Worm (Caenorhabditis elegans) whole organism, early embryonic: Measurements from ENCODE around the gene cox-6A.

Source experiments
- B0310.2 ChIP-seq: sonication (generic microtip); optimal IDR thresholded peaks from 2 replicates; lab custom pipeline; 2016; ENCODE audit warnings: mild to moderate bottlenecking, missing genetic modification characterization, missing compliant biosample characterization
- F13C5.2 ChIP-seq: sonication (generic microtip); optimal IDR thresholded peaks from 2 replicates; lab custom pipeline; 2017; ENCODE audit warnings: mild to moderate bottlenecking, missing genetic modification characterization, inconsistent platforms, missing compliant biosample characterization
- ama-1 ChIP-seq: fragments of 150-350 bp; optimal IDR thresholded peaks from 2 replicates; lab custom pipeline; 2014
- flt-1 ChIP-seq: fragments of 200-800 bp; sonication (Bioruptor generic); IDR thresholded peaks from 2 replicates; pipeline ENCODE4 v1.3.6; 2022; ENCODE audit warnings: missing genetic modification characterization, missing compliant biosample characterization
- hmbx-1 ChIP-seq: sonication (generic microtip); optimal IDR thresholded peaks from 2 replicates; lab custom pipeline; 2016; ENCODE audit warnings: mild to moderate bottlenecking, missing genetic modification characterization, missing compliant biosample characterization
- hnd-1 ChIP-seq: sonication (generic microtip); optimal IDR thresholded peaks from 2 replicates; lab custom pipeline; 2016; ENCODE audit warnings: missing genetic modification characterization, missing compliant biosample characterization
- scrt-1 ChIP-seq: fragments of 200-800 bp; sonication (Bioruptor generic); IDR thresholded peaks from 2 replicates; pipeline ENCODE4 v1.3.6; 2022; ENCODE audit warnings: missing genetic modification characterization, missing compliant biosample characterization
- sea-1 ChIP-seq: fragments of 200-800 bp; sonication (Bioruptor generic); conservative IDR thresholded peaks from 2 replicates; pipeline ENCODE4 v1.3.6; 2022; ENCODE audit warnings: missing genetic modification characterization, missing compliant biosample characterization
- tra-4 ChIP-seq: sonication (generic microtip); optimal IDR thresholded peaks from 2 replicates; lab custom pipeline; 2017; ENCODE audit warnings: missing genetic modification characterization, missing compliant biosample characterization

ce11 chrIII:5096741-5097140, 15.2 kb downstream of the cox-6A start:
- no peak for TF ChIP-seq scrt-1 (GFP tag; lab: Robert Waterston, UW)
- no peak for TF ChIP-seq B0310.2 (tag; lab: Kevin White, UChicago)
- no peak for TF ChIP-seq hmbx-1 (tag; lab: Kevin White, UChicago)
- TF ChIP-seq ama-1 (lab: Kevin White, UChicago): no peak
- no peak for TF ChIP-seq flt-1 (GFP tag; lab: Robert Waterston, UW)
- TF ChIP-seq hnd-1 (tag; lab: Kevin White, UChicago): no peak
- TF ChIP-seq F13C5.2 (tag; lab: Kevin White, UChicago): no peak
- no peak for TF ChIP-seq sea-1
- TF ChIP-seq tra-4: no peak
